Fruit fly (Drosophila melanogaster) whole organism, prepupa: ENCODE results near the gene RpS4.
A peak's percentile ranks its signal among the peaks of the same experiment; 100 is the strongest.

ENCODE experiments used
- CG15336 ChIP-seq: fragments of 200-800 bp; sonication (Bioruptor generic); IDR thresholded peaks from 2 replicates; pipeline ENCODE4 v1.3.6; 2022; ENCODE audit warnings: missing biosample characterization, missing genetic modification characterization
- CG16779 ChIP-seq: fragments of 200-800 bp; sonication (Bioruptor generic); optimal IDR thresholded peaks from 3 replicates; lab custom pipeline; 2017; ENCODE audit warnings: missing biosample characterization, mild to moderate bottlenecking, missing genetic modification characterization
- CG3032 ChIP-seq: fragments of 200-800 bp; optimal IDR thresholded peaks from 2 replicates; lab custom pipeline; 2019; ENCODE audit warnings: missing biosample characterization, mild to moderate bottlenecking, missing genetic modification characterization, moderate library complexity
- CG32006 ChIP-seq: fragments of 200-800 bp; sonication (Bioruptor generic); optimal IDR thresholded peaks from 3 replicates; lab custom pipeline; 2017; ENCODE audit warnings: missing biosample characterization, mild to moderate bottlenecking, missing genetic modification characterization
- CG8319 ChIP-seq: fragments of 200-800 bp; sonication (Bioruptor generic); optimal IDR thresholded peaks from 3 replicates; lab custom pipeline; 2016; ENCODE audit warnings: missing biosample characterization, missing genetic modification characterization
- CG9139 ChIP-seq: fragments of 200-800 bp; sonication (Bioruptor generic); optimal IDR thresholded peaks from 3 replicates; lab custom pipeline; 2017; ENCODE audit warnings: missing biosample characterization, mild to moderate bottlenecking, missing genetic modification characterization
- Eip78C ChIP-seq: fragments of 200-800 bp; sonication (Bioruptor generic); peaks from one replicate; lab custom pipeline; 2016; ENCODE audit warnings: missing biosample characterization, missing genetic modification characterization
- Lpt ChIP-seq: fragments of 200-800 bp; sonication (Bioruptor generic); optimal IDR thresholded peaks from 3 replicates; lab custom pipeline; 2016; ENCODE audit warnings: missing biosample characterization, missing genetic modification characterization
- OdsH ChIP-seq: fragments of 200-800 bp; sonication (Bioruptor generic); optimal IDR thresholded peaks from 3 replicates; lab custom pipeline; 2016; ENCODE audit warnings: missing biosample characterization, missing genetic modification characterization
- Sox15 ChIP-seq: fragments of 200-800 bp; sonication (Bioruptor generic); optimal IDR thresholded peaks from 3 replicates; lab custom pipeline; 2016; ENCODE audit warnings: missing biosample characterization, missing genetic modification characterization
- achi ChIP-seq: fragments of 200-800 bp; sonication (Bioruptor generic); optimal IDR thresholded peaks from 3 replicates; lab custom pipeline; 2016; ENCODE audit warnings: missing biosample characterization, missing genetic modification characterization
- dac ChIP-seq: fragments of 200-800 bp; sonication (Bioruptor generic); optimal IDR thresholded peaks from 2 replicates; lab custom pipeline; 2017; ENCODE audit warnings: missing biosample characterization, mild to moderate bottlenecking, missing genetic modification characterization
- esn ChIP-seq: fragments of 200-800 bp; sonication (Bioruptor generic); optimal IDR thresholded peaks from 2 replicates; lab custom pipeline; 2016; ENCODE audit warnings: missing biosample characterization, mild to moderate bottlenecking, missing genetic modification characterization, moderate library complexity
- svp ChIP-seq: fragments of 200-800 bp; sonication (Bioruptor generic); peaks from one replicate; lab custom pipeline; 2016; ENCODE audit warnings: missing biosample characterization, missing genetic modification characterization

- TF ChIP-seq CG32006 (GFP tag; lab: Kevin White, UChicago) (no peak), CG15336 (no peak), Sox15 (GFP tag; lab: Kevin White, UChicago) (no peak), Lpt (GFP tag; lab: Kevin White, UChicago) (no peak), CG9139 (GFP tag; lab: Kevin White, UChicago) (no peak), svp (peak; percentile 44), esn (GFP tag; lab: Kevin White, UChicago) (peak; percentile 6), achi (no peak), CG8319 (GFP tag; lab: Kevin White, UChicago) (no peak), Eip78C (peak; percentile 52), CG3032 (tag; lab: Kevin White, UChicago) (no peak), OdsH (GFP tag; lab: Kevin White, UChicago) (peak; percentile 28), CG16779 (no peak), dac (no peak)
These were observed 26.2 kb upstream of the RpS4 start, which contains the start of gene MICAL-like for dm6 chr3L:13015195-13015822.
